Worm (Caenorhabditis elegans) whole organism, L2 larva: ENCODE measurements around the gene oef-1.

Experiments
- F13H6.1 ChIP-seq: sonication (generic microtip); optimal IDR thresholded peaks from 2 replicates; lab custom pipeline; 2016; ENCODE audit warnings: missing genetic modification characterization, missing compliant biosample characterization
- aly-2 ChIP-seq: fragments of 150-350 bp; optimal IDR thresholded peaks from 2 replicates; lab custom pipeline; 2014; ENCODE audit warnings: missing biosample characterization, missing genetic modification characterization
- ceh-82 ChIP-seq: fragments of 150-350 bp; optimal IDR thresholded peaks from 2 replicates; lab custom pipeline; 2014; ENCODE audit warnings: missing biosample characterization, missing genetic modification characterization
- elt-3 ChIP-seq: sonication (generic microtip); optimal IDR thresholded peaks from 2 replicates; lab custom pipeline; 2017; ENCODE audit warnings: missing biosample characterization, missing genetic modification characterization
- gmeb-1 ChIP-seq: fragments of 150-350 bp; optimal IDR thresholded peaks from 2 replicates; lab custom pipeline; 2014; ENCODE audit warnings: missing biosample characterization, missing genetic modification characterization
- lin-39 ChIP-seq: fragments of 150-350 bp; optimal IDR thresholded peaks from 2 replicates; lab custom pipeline; 2014; ENCODE audit warnings: missing biosample characterization, missing genetic modification reagents, missing genetic modification characterization
- lsy-2 ChIP-seq, 2 experiments: fragments of 150-350 bp in 1 of 2; sonication (generic microtip) in 1 of 2; optimal IDR thresholded peaks; 2 replicates each; lab custom pipeline; 2014 to 2017; ENCODE audit warnings: missing biosample characterization in 2 of 2, missing genetic modification characterization in 2 of 2
- mdl-1 ChIP-seq, 2 experiments: fragments of 150-350 bp in 1 of 2; sonication (generic microtip) in 1 of 2; optimal IDR thresholded peaks; 2 replicates each; lab custom pipeline; 2017; ENCODE audit warnings: missing biosample characterization in 2 of 2, missing genetic modification characterization in 2 of 2
- nhr-237 ChIP-seq: fragments of 150-350 bp; optimal IDR thresholded peaks from 2 replicates; lab custom pipeline; 2014; ENCODE audit warnings: missing biosample characterization, missing genetic modification characterization
- snpc-4 ChIP-seq: fragments of 150-350 bp; optimal IDR thresholded peaks from 2 replicates; lab custom pipeline; 2014; ENCODE audit warnings: missing biosample characterization, missing genetic modification characterization
- unc-39 ChIP-seq: fragments of 150-350 bp; optimal IDR thresholded peaks from 2 replicates; lab custom pipeline; 2014; ENCODE audit warnings: missing biosample characterization, missing genetic modification characterization
- unc-62 ChIP-seq: fragments of 150-350 bp; optimal IDR thresholded peaks from 2 replicates; lab custom pipeline; 2014; ENCODE audit warnings: missing biosample characterization, missing genetic modification reagents, missing genetic modification characterization
- zag-1 ChIP-seq: fragments of 150-350 bp; optimal IDR thresholded peaks from 2 replicates; lab custom pipeline; 2014; ENCODE audit warnings: missing biosample characterization, missing genetic modification characterization
- ztf-4 ChIP-seq: fragments of 150-350 bp; optimal IDR thresholded peaks from 2 replicates; lab custom pipeline; 2014; ENCODE audit warnings: missing biosample characterization, missing genetic modification characterization

ce11 chrIV:7499302-7499701 lies 48.9 kb upstream of the oef-1 start:
- no peak for TF ChIP-seq ceh-82 (tag; lab: Kevin White, UChicago)
- no peak for TF ChIP-seq gmeb-1 (tag; lab: Kevin White, UChicago)
- no peak for TF ChIP-seq ztf-4 (tag; lab: Kevin White, UChicago)
- no peak for TF ChIP-seq nhr-237 (tag; lab: Kevin White, UChicago)
- TF ChIP-seq lsy-2 (tag; optimal IDR thresholded peaks at IDR 0.05; lab: Kevin White, UChicago): no peak
- no peak for TF ChIP-seq unc-39 (tag; lab: Kevin White, UChicago)
- TF ChIP-seq zag-1 (tag; lab: Kevin White, UChicago): no peak
- TF ChIP-seq mdl-1 (tag; optimal IDR thresholded peaks at IDR 0.05; lab: Kevin White, UChicago): no peak
- TF ChIP-seq aly-2 (tag; lab: Kevin White, UChicago): no peak
- TF ChIP-seq F13H6.1: no peak
- TF ChIP-seq elt-3: no peak
- TF ChIP-seq snpc-4 (tag; lab: Kevin White, UChicago): peak; percentile 67
- TF ChIP-seq lin-39 (tag; lab: Kevin White, UChicago): no peak
- TF ChIP-seq unc-62: no peak
